Worm (Caenorhabditis elegans): ENCODE results near the gene K10H10.12.

K10H10.12 gene

DNA sequence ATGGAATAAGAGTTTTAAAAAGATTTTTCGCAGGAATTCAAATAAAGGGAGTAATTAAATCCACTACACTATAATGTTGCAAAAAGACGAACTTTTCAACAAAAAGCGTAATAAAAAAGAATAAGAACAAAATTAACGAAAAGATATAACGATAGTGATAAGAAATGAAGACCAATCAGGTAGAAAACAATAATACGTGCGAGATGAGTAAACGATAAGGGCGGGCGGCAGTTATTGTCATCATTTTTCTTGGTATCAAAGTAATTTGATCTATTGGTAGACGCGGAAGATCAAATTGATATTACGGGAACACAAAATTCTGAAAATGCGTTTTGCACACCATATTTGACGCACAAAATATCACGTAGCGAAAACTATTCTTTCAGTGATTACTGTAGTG, 11.7 kb downstream of the K10H10.12 start:
- TF ChIP-seq skn-1 (tag; optimal IDR thresholded peaks at IDR 0.05): peak; percentile 92
- TF ChIP-seq blmp-1 (tag; optimal IDR thresholded peaks at IDR 0.05; ENCODE audit: insufficient read depth): peak; percentile 12
- TF ChIP-seq ZK546.5 (tag; optimal IDR thresholded peaks at IDR 0.05): no peak
- TF ChIP-seq R02D3.7 (tag; optimal IDR thresholded peaks at IDR 0.05): no peak
- TF ChIP-seq mbf-1 (tag; optimal IDR thresholded peaks at IDR 0.05): no peak
- no peak for TF ChIP-seq dmd-4 (tag; optimal IDR thresholded peaks at IDR 0.05)
- no peak for TF ChIP-seq unc-39 (tag; optimal IDR thresholded peaks at IDR 0.05)
- TF ChIP-seq ceh-82 (tag; optimal IDR thresholded peaks at IDR 0.05): no peak
- TF ChIP-seq unc-55 (GFP tag; optimal IDR thresholded peaks at IDR 0.05): no peak
- TF ChIP-seq ceh-16 (tag; optimal IDR thresholded peaks at IDR 0.05): no peak
- TF ChIP-seq nhr-25 (tag; optimal IDR thresholded peaks at IDR 0.05): no peak
- no peak for TF ChIP-seq F13H6.1 (tag; optimal IDR thresholded peaks at IDR 0.05)
- TF ChIP-seq elt-3 (tag; optimal IDR thresholded peaks at IDR 0.05): no peak
- peak; percentile 30 for TF ChIP-seq sma-9 (GFP tag; optimal IDR thresholded peaks at IDR 0.05)
- no peak for TF ChIP-seq sma-9 (tag; optimal IDR thresholded peaks at IDR 0.05)
- no peak for TF ChIP-seq ztf-1 (GFP tag; conservative IDR thresholded peaks at IDR 0.05)
- TF ChIP-seq elt-1 (tag; optimal IDR thresholded peaks at IDR 0.05): no peak
- no peak for TF ChIP-seq nhr-12 (tag; optimal IDR thresholded peaks at IDR 0.05)
- peak; percentile 55 for TF ChIP-seq fos-1 (tag; optimal IDR thresholded peaks at IDR 0.05)

DNA sequence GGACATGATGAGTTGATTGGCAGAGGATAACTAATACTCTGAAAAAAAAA, 11.9 kb downstream of the K10H10.12 start, which contains the start of gene cysl-2:
TSS of gene cysl-2 (minus strand) at position 38 of the 50 bp plus-strand sequence.
- TF ChIP-seq nhr-21 (tag; optimal IDR thresholded peaks at IDR 0.05): no peak
- TF ChIP-seq ama-1 (optimal IDR thresholded peaks at IDR 0.05): peak; percentile 61

DNA sequence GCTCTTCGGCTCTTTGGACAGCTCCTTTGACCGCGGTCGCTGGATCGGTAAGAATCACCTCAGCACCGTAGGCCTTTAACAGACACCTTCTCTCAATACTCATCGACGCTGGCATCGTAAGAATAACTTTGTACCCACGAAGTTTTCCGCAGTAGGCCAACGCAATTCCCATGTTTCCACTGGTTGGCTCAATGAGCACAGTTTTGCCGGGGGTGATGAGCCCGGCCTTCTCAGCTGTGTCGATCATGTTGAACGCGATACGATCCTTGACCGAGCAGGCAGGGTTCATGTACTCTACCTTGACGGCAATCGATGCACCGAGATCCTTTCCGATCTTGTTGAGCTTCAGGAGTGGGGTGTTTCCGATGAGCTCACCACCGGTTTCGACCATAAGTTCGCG, 12.1 kb downstream of the K10H10.12 start:
- TF ChIP-seq fos-1 (tag; optimal IDR thresholded peaks at IDR 0.05) (no peak), skn-1 (tag; optimal IDR thresholded peaks at IDR 0.05) (no peak), ztf-1 (GFP tag; conservative IDR thresholded peaks at IDR 0.05) (no peak), nhr-6 (tag; optimal IDR thresholded peaks at IDR 0.05) (no peak), snpc-4 (tag; optimal IDR thresholded peaks at IDR 0.05) (no peak), nhr-23 (tag; optimal IDR thresholded peaks at IDR 0.05) (no peak), nhr-12 (tag; optimal IDR thresholded peaks at IDR 0.05) (no peak), nhr-11 (tag; optimal IDR thresholded peaks at IDR 0.05) (no peak), lsy-2 (tag; optimal IDR thresholded peaks at IDR 0.05) (no peak), ztf-11 (tag; optimal IDR thresholded peaks at IDR 0.05) (no peak), unc-55 (GFP tag; optimal IDR thresholded peaks at IDR 0.05) (no peak)

DNA sequence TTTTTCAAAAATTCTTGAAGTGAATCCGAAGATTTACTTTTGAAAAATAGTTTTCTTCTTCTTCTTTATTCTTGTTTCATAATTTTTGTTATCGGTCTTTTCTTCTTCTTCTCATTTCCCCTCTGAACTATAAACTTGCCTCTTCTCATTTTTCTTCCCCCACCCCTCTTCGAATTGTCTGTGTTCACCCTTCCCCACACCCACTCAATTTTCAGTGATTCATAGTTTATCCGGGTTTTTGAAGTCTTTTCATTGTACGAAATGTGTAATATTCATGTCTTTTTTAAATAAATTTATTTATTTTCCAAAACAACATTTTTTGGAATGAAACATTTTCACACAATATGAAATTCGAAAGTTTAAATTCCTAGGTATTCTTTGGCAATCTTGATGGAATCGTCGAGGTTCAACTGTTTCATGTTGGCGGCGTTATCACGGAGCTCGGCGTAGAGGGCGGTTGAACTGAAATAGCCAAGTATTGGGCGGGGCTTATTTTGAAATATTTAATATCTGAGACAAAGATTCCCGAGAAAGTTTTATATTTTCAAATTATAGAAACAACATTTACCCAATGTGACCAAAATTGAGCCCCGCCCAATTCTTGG, 13.5 kb downstream of the K10H10.12 start:
- TF ChIP-seq ama-1 (optimal IDR thresholded peaks at IDR 0.05) (peak; percentile 59), zag-1 (tag; optimal IDR thresholded peaks at IDR 0.05) (no peak), dmd-4 (tag; optimal IDR thresholded peaks at IDR 0.05) (no peak), nhr-21 (tag; optimal IDR thresholded peaks at IDR 0.05) (no peak), sma-9 (GFP tag; optimal IDR thresholded peaks at IDR 0.05) (no peak), sma-9 (tag; optimal IDR thresholded peaks at IDR 0.05) (no peak), unc-39 (tag; optimal IDR thresholded peaks at IDR 0.05) (no peak)

DNA sequence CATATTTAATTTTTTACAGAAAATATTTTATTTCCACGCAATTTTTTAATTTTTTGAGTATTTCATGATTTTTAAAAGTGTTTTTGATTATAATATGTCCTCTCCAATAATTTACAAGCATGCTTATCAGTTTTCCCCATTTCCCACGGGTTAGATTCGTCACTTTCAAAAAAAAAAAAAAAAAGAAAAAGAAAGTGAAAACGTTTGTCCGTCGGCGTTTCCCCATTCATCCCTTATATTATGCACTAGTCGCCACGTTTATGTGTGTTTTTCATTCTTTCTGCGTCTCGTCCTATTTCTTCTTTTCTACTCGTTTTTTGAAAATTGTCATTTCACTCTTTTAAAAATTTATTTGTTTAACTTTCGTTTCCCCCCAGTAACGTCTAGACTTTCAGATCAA, 16.7 kb downstream of the K10H10.12 start, which contains the start of gene vnut-1:
TSS of gene vnut-1 (plus strand) at position 396 of the 400 bp plus-strand sequence.
- peak; percentile 92 for TF ChIP-seq crh-2 (tag; optimal IDR thresholded peaks at IDR 0.05)
- TF ChIP-seq gmeb-1 (tag; optimal IDR thresholded peaks at IDR 0.05): peak; percentile 27
- peak; percentile 57 for TF ChIP-seq sma-9 (GFP tag; optimal IDR thresholded peaks at IDR 0.05)
- no peak for TF ChIP-seq sma-9 (tag; optimal IDR thresholded peaks at IDR 0.05)
- no peak for TF ChIP-seq lin-39 (tag; optimal IDR thresholded peaks at IDR 0.05)
- peak; percentile 33 for TF ChIP-seq F13H6.1 (tag; optimal IDR thresholded peaks at IDR 0.05)
- peak; percentile 14 for TF ChIP-seq skn-1 (tag; optimal IDR thresholded peaks at IDR 0.05)
- no peak for TF ChIP-seq Y55F3AM.14 (GFP tag; optimal IDR thresholded peaks at IDR 0.05)
- TF ChIP-seq nhr-25 (tag; optimal IDR thresholded peaks at IDR 0.05): peak; percentile 17
- TF ChIP-seq C34F6.9 (tag; optimal IDR thresholded peaks at IDR 0.05): peak; percentile 27
- peak in 1 of 2 experiments; percentile 51 for TF ChIP-seq lsy-2 (tag; optimal IDR thresholded peaks at IDR 0.05)
- TF ChIP-seq zag-1 (tag; optimal IDR thresholded peaks at IDR 0.05): no peak
- peak; percentile 78 for TF ChIP-seq fos-1 (tag; optimal IDR thresholded peaks at IDR 0.05)
- TF ChIP-seq lin-11 (tag; optimal IDR thresholded peaks at IDR 0.05): no peak
- TF ChIP-seq elt-3 (tag; optimal IDR thresholded peaks at IDR 0.05): no peak
- no peak for TF ChIP-seq nhr-6 (tag; optimal IDR thresholded peaks at IDR 0.05)
- no peak for TF ChIP-seq aly-2 (tag; optimal IDR thresholded peaks at IDR 0.05)
- peak; percentile 94 for TF ChIP-seq blmp-1 (tag; optimal IDR thresholded peaks at IDR 0.05; ENCODE audit: insufficient read depth)
- TF ChIP-seq unc-55 (GFP tag; optimal IDR thresholded peaks at IDR 0.05): peak; percentile 13
- TF ChIP-seq lin-13 (GFP tag; optimal IDR thresholded peaks at IDR 0.05): peak; percentile 30

Measured in whole organism, L2 larva.